Fruit fly (Drosophila melanogaster): Measurements from ENCODE around the gene CG6999.

Gene CG6999

dm6 chrX:9106775-9107283, 18.7 kb downstream of the CG6999 start, which contains the start of gene Arfrp1:
TSS of gene Arfrp1 (plus strand) at chrX:9107069.
- TF ChIP-seq bab1 (GFP tag; optimal IDR thresholded peaks at IDR 0.05) (peak; percentile 24), Mnt (GFP tag; optimal IDR thresholded peaks at IDR 0.05) (no peak), CG7101 (tag; optimal IDR thresholded peaks at IDR 0.05) (peak; percentile 49), CG5204 (GFP tag; optimal IDR thresholded peaks at IDR 0.05) (no peak), pad (GFP tag; optimal IDR thresholded peaks at IDR 0.05) (peak; percentile 35), Clk (GFP tag; optimal IDR thresholded peaks at IDR 0.05) (no peak), CG11617 (GFP tag; optimal IDR thresholded peaks at IDR 0.05) (peak; percentile 11), CG14711 (tag; optimal IDR thresholded peaks at IDR 0.05) (peak; percentile 0), Crg-1 (GFP tag; optimal IDR thresholded peaks at IDR 0.05) (peak; percentile 25), ovo (GFP tag; optimal IDR thresholded peaks at IDR 0.05) (no peak), cic (GFP tag; optimal IDR thresholded peaks at IDR 0.05) (no peak), cnc (optimal IDR thresholded peaks at IDR 0.05) (no peak), tj (GFP tag; optimal IDR thresholded peaks at IDR 0.05) (peak; percentile 22)

dm6 chrX:9108387-9108786, 20.2 kb downstream of the CG6999 start, which contains the start of gene AP-1gamma:
TSS of gene AP-1gamma (plus strand) at chrX:9108691.
- TF ChIP-seq CG33017 (tag; optimal IDR thresholded peaks at IDR 0.05): no peak
- TF ChIP-seq cic (GFP tag; optimal IDR thresholded peaks at IDR 0.05): peak; percentile 90
- no peak for TF ChIP-seq cnc (optimal IDR thresholded peaks at IDR 0.05)
- no peak for TF ChIP-seq CG11617 (GFP tag; optimal IDR thresholded peaks at IDR 0.05)
- no peak for TF ChIP-seq bab1 (GFP tag; optimal IDR thresholded peaks at IDR 0.05)
- no peak for TF ChIP-seq ovo (GFP tag; optimal IDR thresholded peaks at IDR 0.05)

dm6 chrX:9109072-9109844, 21.1 kb downstream of the CG6999 start:
- TF ChIP-seq CG7045 (GFP tag; optimal IDR thresholded peaks at IDR 0.05): peak; percentile 9
- no peak for TF ChIP-seq cnc (optimal IDR thresholded peaks at IDR 0.05)
- peak; percentile 44 for TF ChIP-seq CG1620 (GFP tag; optimal IDR thresholded peaks at IDR 0.05)
- TF ChIP-seq Hr96 (GFP tag; optimal IDR thresholded peaks at IDR 0.05): no peak
- TF ChIP-seq toe (GFP tag; optimal IDR thresholded peaks at IDR 0.05): no peak
- peak; percentile 27 for TF ChIP-seq CG14711 (tag; optimal IDR thresholded peaks at IDR 0.05)
- TF ChIP-seq CG12768 (GFP tag; optimal IDR thresholded peaks at IDR 0.05): no peak
- TF ChIP-seq cic (GFP tag; optimal IDR thresholded peaks at IDR 0.05): no peak
- TF ChIP-seq ovo (GFP tag; optimal IDR thresholded peaks at IDR 0.05): peak; percentile 59
- peak; percentile 24 for TF ChIP-seq pad (GFP tag; optimal IDR thresholded peaks at IDR 0.05)
- no peak for TF ChIP-seq CG7101 (tag; optimal IDR thresholded peaks at IDR 0.05)
- no peak for TF ChIP-seq CG33017 (tag; optimal IDR thresholded peaks at IDR 0.05)
- TF ChIP-seq tj (GFP tag; optimal IDR thresholded peaks at IDR 0.05): peak; percentile 16
- no peak for TF ChIP-seq CG5204 (GFP tag; optimal IDR thresholded peaks at IDR 0.05)
- no peak for TF ChIP-seq bab1 (GFP tag; optimal IDR thresholded peaks at IDR 0.05)
- TF ChIP-seq Clk (GFP tag; optimal IDR thresholded peaks at IDR 0.05): no peak
- peak; percentile 21 for TF ChIP-seq Crg-1 (GFP tag; optimal IDR thresholded peaks at IDR 0.05)
- TF ChIP-seq CG11617 (GFP tag; optimal IDR thresholded peaks at IDR 0.05): peak; percentile 1
- TF ChIP-seq kay (GFP tag; ENCODE audit: borderline replicate concordance): no peak
- peak; percentile 33 for TF ChIP-seq Mnt (GFP tag; optimal IDR thresholded peaks at IDR 0.05)

- TF ChIP-seq CG33017 (tag; optimal IDR thresholded peaks at IDR 0.05) (no peak), CG14711 (tag; optimal IDR thresholded peaks at IDR 0.05) (no peak), Hr96 (GFP tag; optimal IDR thresholded peaks at IDR 0.05) (no peak), tj (GFP tag; optimal IDR thresholded peaks at IDR 0.05) (peak; percentile 81), ovo (GFP tag; optimal IDR thresholded peaks at IDR 0.05) (peak; percentile 72)
Observed at dm6 chrX:9110155-9110909, 22.2 kb downstream of the CG6999 start.

- TF ChIP-seq pad (GFP tag; optimal IDR thresholded peaks at IDR 0.05) (no peak), toe (GFP tag; optimal IDR thresholded peaks at IDR 0.05) (no peak), CG5204 (GFP tag; optimal IDR thresholded peaks at IDR 0.05) (no peak), kay (GFP tag; ENCODE audit: borderline replicate concordance) (no peak), CG33017 (tag; optimal IDR thresholded peaks at IDR 0.05) (no peak), cic (GFP tag; optimal IDR thresholded peaks at IDR 0.05) (no peak), Hr96 (GFP tag; optimal IDR thresholded peaks at IDR 0.05) (no peak), CG12768 (GFP tag; optimal IDR thresholded peaks at IDR 0.05) (no peak), CG7101 (tag; optimal IDR thresholded peaks at IDR 0.05) (no peak), CG7045 (GFP tag; optimal IDR thresholded peaks at IDR 0.05) (no peak), ovo (GFP tag; optimal IDR thresholded peaks at IDR 0.05) (no peak), bab1 (GFP tag; optimal IDR thresholded peaks at IDR 0.05) (no peak), Mnt (GFP tag; optimal IDR thresholded peaks at IDR 0.05) (no peak), CG11617 (GFP tag; optimal IDR thresholded peaks at IDR 0.05) (no peak), Clk (GFP tag; optimal IDR thresholded peaks at IDR 0.05) (no peak), Crg-1 (GFP tag; optimal IDR thresholded peaks at IDR 0.05) (no peak), tj (GFP tag; optimal IDR thresholded peaks at IDR 0.05) (no peak), cnc (optimal IDR thresholded peaks at IDR 0.05) (no peak), CG14711 (tag; optimal IDR thresholded peaks at IDR 0.05) (no peak)
Observed at dm6 chrX:9117831-9118230, 29.7 kb downstream of the CG6999 start.
